Worm (Caenorhabditis elegans) whole organism, L4/young adult: ENCODE results near the gene ttn-1.

Experiments used
- W03F9.2 ChIP-seq: fragments of 150-350 bp; optimal IDR thresholded peaks from 2 replicates; lab custom pipeline; 2014; ENCODE audit warnings: missing biosample characterization, missing genetic modification characterization
- dao-5 ChIP-seq: sonication (generic microtip); optimal IDR thresholded peaks from 2 replicates; lab custom pipeline; 2016; ENCODE audit warnings: missing genotype, missing genetic modification characterization, moderate library complexity, missing compliant biosample characterization
- him-1 ChIP-seq: sonication (generic microtip); optimal IDR thresholded peaks from 2 replicates; lab custom pipeline; 2016; ENCODE audit warnings: missing genotype, missing genetic modification reagents, missing genetic modification characterization, missing compliant biosample characterization

DNA sequence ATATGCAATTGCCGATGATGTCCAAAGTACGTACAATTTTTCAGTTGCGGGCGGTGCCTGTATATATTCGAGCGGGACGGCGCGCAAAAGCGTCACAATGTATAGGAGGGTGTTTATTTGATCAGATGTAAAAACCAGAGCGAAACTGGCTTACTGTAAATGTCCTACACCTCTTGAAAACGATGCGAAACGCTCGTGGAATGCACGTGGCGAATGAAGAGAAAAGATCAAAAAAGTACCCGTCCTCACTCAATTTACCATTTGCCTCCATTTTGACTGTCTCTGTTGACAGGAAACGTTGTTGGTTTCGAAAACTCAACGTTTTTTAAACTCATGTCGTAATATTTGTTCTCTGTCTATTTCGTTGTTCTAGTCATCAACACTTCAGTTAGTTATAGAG lies 38.3 kb upstream of the ttn-1 start:
- TF ChIP-seq him-1 (no peak), W03F9.2 (tag; lab: Kevin White, UChicago) (peak; percentile 21), dao-5 (tag; lab: Kevin White, UChicago) (no peak)
